Worm (Caenorhabditis elegans) whole organism, midembryonic: ENCODE data around the gene F07F6.8.
A peak's percentile ranks its signal among the peaks of the same experiment; 100 is the strongest.

Source experiments
- flt-1 ChIP-seq: fragments of 200-800 bp; sonication (Bioruptor generic); IDR thresholded peaks from 2 replicates; pipeline ENCODE4 v1.3.6; 2022; ENCODE audit warnings: missing genetic modification characterization, missing compliant biosample characterization
- klf-2 ChIP-seq: fragments of 200-800 bp; sonication (Bioruptor generic); conservative IDR thresholded peaks from 2 replicates; pipeline ENCODE4 v1.3.6; 2022; ENCODE audit warnings: missing genetic modification reagents, missing genetic modification characterization, missing compliant biosample characterization
- med-1 ChIP-seq: sonication (generic microtip); optimal IDR thresholded peaks from 2 replicates; lab custom pipeline; 2017; ENCODE audit warnings: missing genetic modification characterization, mild to moderate bottlenecking, missing compliant biosample characterization, antibody characterized with exemption, missing genetic modification reagents; ENCODE audit not compliant: insufficient read depth
- tab-1 ChIP-seq: fragments of 200-800 bp; sonication (Bioruptor generic); IDR thresholded peaks from 2 replicates; pipeline ENCODE4 v1.3.6; 2022; ENCODE audit warnings: missing genetic modification characterization, missing compliant biosample characterization
- ztf-29 ChIP-seq: fragments of 200-800 bp; sonication (Bioruptor generic); IDR thresholded peaks from 2 replicates; pipeline ENCODE4 v1.3.6; 2022; ENCODE audit warnings: missing genetic modification reagents, missing genetic modification characterization, missing compliant biosample characterization

ce11 chrII:5473946-5474423 is 48.5 kb upstream of the F07F6.8 start, which contains the start of gene mrps-16:
- TF ChIP-seq klf-2 (GFP tag; lab: Robert Waterston, UW) (no peak), tab-1 (GFP tag; lab: Robert Waterston, UW) (no peak), ztf-29 (GFP tag; lab: Robert Waterston, UW) (no peak), med-1 (GFP tag; lab: Kevin White, UChicago) (no peak), flt-1 (GFP tag; lab: Robert Waterston, UW) (peak; percentile 41; the same call in 1 of the 2 replicates)
